Fruit fly (Drosophila melanogaster) whole organism, embryonic: ENCODE data around the gene CG31883.

Experiments used
- Atf3 ChIP-seq: fragments of 200-800 bp; sonication (Bioruptor generic); optimal IDR thresholded peaks from 3 replicates; lab custom pipeline; 2016; ENCODE audit warnings: missing biosample characterization, missing genetic modification characterization
- Awh ChIP-seq: fragments of 200-800 bp; sonication (Bioruptor generic); IDR thresholded peaks from 2 replicates; pipeline ENCODE4, ENCODE4 v1.3.6; 2022; ENCODE audit warnings: missing biosample characterization, missing genetic modification characterization
- B-H2 ChIP-seq: fragments of 200-800 bp; sonication (Bioruptor generic); optimal IDR thresholded peaks from 2 replicates; lab custom pipeline; 2018; ENCODE audit warnings: missing biosample characterization, mild to moderate bottlenecking, missing genetic modification characterization
- CG11723 ChIP-seq: fragments of 200-800 bp; sonication (Bioruptor generic); optimal IDR thresholded peaks from 2 replicates; lab custom pipeline; 2017; ENCODE audit warnings: missing biosample characterization, mild to moderate bottlenecking, missing genetic modification characterization
- CG12219 ChIP-seq: fragments of 200-800 bp; sonication (Bioruptor generic); optimal IDR thresholded peaks from 3 replicates; lab custom pipeline; 2018; ENCODE audit warnings: missing biosample characterization, mild to moderate bottlenecking, missing genetic modification characterization
- CG12236 ChIP-seq: fragments of 200-800 bp; sonication (Bioruptor generic); optimal IDR thresholded peaks from 2 replicates; lab custom pipeline; 2016; ENCODE audit warnings: missing biosample characterization, missing genetic modification characterization
- CG12769 ChIP-seq: fragments of 200-800 bp; sonication (Bioruptor generic); optimal IDR thresholded peaks from 2 replicates; lab custom pipeline; 2019; ENCODE audit warnings: missing biosample characterization, mild to moderate bottlenecking, missing genetic modification characterization, moderate library complexity
- CG13287 ChIP-seq: fragments of 200-800 bp; sonication (Bioruptor generic); IDR thresholded peaks from 2 replicates; pipeline ENCODE4 v1.3.6; 2022; ENCODE audit warnings: missing biosample characterization, missing genetic modification characterization; ENCODE audit not compliant: partially characterized antibody
- CG13894 ChIP-seq: fragments of 200-800 bp; sonication (Bioruptor generic); optimal IDR thresholded peaks from 3 replicates; lab custom pipeline; 2018; ENCODE audit warnings: missing biosample characterization, mild to moderate bottlenecking, missing genetic modification characterization, moderate library complexity
- CG15269 ChIP-seq: fragments of 200-800 bp; sonication (Bioruptor generic); optimal IDR thresholded peaks from 2 replicates; lab custom pipeline; 2018; ENCODE audit warnings: missing biosample characterization, mild to moderate bottlenecking, missing genetic modification characterization, moderate library complexity
- CG15479 ChIP-seq: fragments of 200-800 bp; sonication (Bioruptor generic); optimal IDR thresholded peaks from 3 replicates; lab custom pipeline; 2019; ENCODE audit warnings: missing biosample characterization, mild to moderate bottlenecking, missing genetic modification characterization, moderate library complexity
- CG17385 ChIP-seq: fragments of 200-800 bp; sonication (Bioruptor generic); optimal IDR thresholded peaks from 3 replicates; lab custom pipeline; 2018; ENCODE audit warnings: missing biosample characterization, mild to moderate bottlenecking, missing genetic modification characterization
- CG17912 ChIP-seq: fragments of 200-800 bp; sonication (Bioruptor generic); optimal IDR thresholded peaks from 2 replicates; lab custom pipeline; 2018; ENCODE audit warnings: missing biosample characterization, mild to moderate bottlenecking, missing genetic modification characterization
- CG2199 ChIP-seq: fragments of 200-800 bp; sonication (Bioruptor generic); IDR thresholded peaks from 3 replicates; pipeline ENCODE4 v1.3.6; 2022; ENCODE audit warnings: missing biosample characterization, missing genetic modification characterization
- CG33213 ChIP-seq: fragments of 200-800 bp; sonication (Bioruptor generic); optimal IDR thresholded peaks from 3 replicates; lab custom pipeline; 2016; ENCODE audit warnings: missing biosample characterization, missing genetic modification characterization
- CG34224 ChIP-seq: fragments of 200-800 bp; sonication (Bioruptor generic); IDR thresholded peaks from 3 replicates; pipeline ENCODE4 v1.3.6; 2022; ENCODE audit warnings: missing biosample characterization, missing genetic modification characterization; ENCODE audit not compliant: partially characterized antibody
- CG8281 ChIP-seq: fragments of 200-800 bp; sonication (Bioruptor generic); optimal IDR thresholded peaks from 2 replicates; lab custom pipeline; 2018; ENCODE audit warnings: missing biosample characterization, mild to moderate bottlenecking, missing genetic modification characterization, moderate library complexity
- CG8388 ChIP-seq: fragments of 200-800 bp; sonication (Bioruptor generic); optimal IDR thresholded peaks from 2 replicates; lab custom pipeline; 2019; ENCODE audit warnings: missing biosample characterization, mild to moderate bottlenecking, missing genetic modification characterization, moderate library complexity
- CG9817 ChIP-seq: fragments of 200-800 bp; sonication (Bioruptor generic); optimal IDR thresholded peaks from 2 replicates; lab custom pipeline; 2018; ENCODE audit warnings: missing biosample characterization, mild to moderate bottlenecking, missing genetic modification characterization, moderate library complexity
- CkIIα-i1 ChIP-seq: fragments of 200-800 bp; sonication (Bioruptor generic); IDR thresholded peaks from 2 replicates; pipeline ENCODE4 v1.3.6; 2022; ENCODE audit warnings: missing biosample characterization, missing genetic modification characterization
- Dip3 ChIP-seq: fragments of 200-800 bp; sonication (Bioruptor generic); optimal IDR thresholded peaks from 3 replicates; lab custom pipeline; 2016; ENCODE audit warnings: missing biosample characterization, missing genetic modification characterization
- Dll ChIP-seq: fragments of 200-800 bp; sonication (Bioruptor generic); IDR thresholded peaks from 4 replicates; pipeline ENCODE4 v1.3.6; 2022; ENCODE audit warnings: missing biosample characterization, missing genetic modification characterization; ENCODE audit not compliant: partially characterized antibody
- Drgx ChIP-seq: fragments of 200-800 bp; sonication (Bioruptor generic); IDR thresholded peaks from 2 replicates; pipeline ENCODE4 v1.3.6; 2022; ENCODE audit warnings: missing biosample characterization, missing genetic modification characterization
- ERR ChIP-seq: fragments of 200-800 bp; sonication (Bioruptor generic); optimal IDR thresholded peaks from 2 replicates; lab custom pipeline; 2016; ENCODE audit warnings: missing biosample characterization, missing genetic modification characterization
- Elba2 ChIP-seq: fragments of 200-800 bp; sonication (Bioruptor generic); optimal IDR thresholded peaks from 3 replicates; lab custom pipeline; 2016; ENCODE audit warnings: missing biosample characterization, missing genetic modification characterization
- Hr78 ChIP-seq, 2 experiments: fragments of 200-800 bp in 1 of 2; fragments of >200 bp in 1 of 2; sonication (Bioruptor generic) in 1 of 2; optimal IDR thresholded peaks; 2 replicates each; lab custom pipeline; 2017 to 2019; ENCODE audit warnings: missing biosample characterization in 2 of 2, missing genetic modification characterization in 2 of 2, mild to moderate bottlenecking in 1 of 2, moderate library complexity in 1 of 2
- NFAT ChIP-seq: fragments of 200-800 bp; sonication (Bioruptor generic); IDR thresholded peaks from 2 replicates; pipeline ENCODE4 v1.3.6; 2022; ENCODE audit warnings: missing biosample characterization, missing genetic modification characterization
- Pdp1 ChIP-seq, 2 experiments: fragments of 200-800 bp; sonication (Bioruptor generic); optimal IDR thresholded peaks; 3 replicates each; lab custom pipeline; 2016; ENCODE audit warnings: missing biosample characterization in 2 of 2, missing genetic modification characterization in 2 of 2, mild to moderate bottlenecking in 1 of 2, moderate library complexity in 1 of 2
- Spps ChIP-seq: fragments of 200-800 bp; sonication (Bioruptor generic); optimal IDR thresholded peaks from 2 replicates; lab custom pipeline; 2018; ENCODE audit warnings: missing biosample characterization, mild to moderate bottlenecking, missing genetic modification characterization
- Stat92E ChIP-seq, 3 experiments: fragments of >200 bp in 2 of 3; fragments of 200-800 bp in 1 of 3; sonication (Bioruptor generic) in 1 of 3; optimal IDR thresholded peaks; 2 replicates each; lab custom pipeline; 2017 to 2019; ENCODE audit warnings: missing biosample characterization in 3 of 3, missing genetic modification characterization in 3 of 3, mild to moderate bottlenecking in 1 of 3, moderate library complexity in 1 of 3
- Tbp ChIP-seq: fragments of >200 bp; optimal IDR thresholded peaks from 2 replicates; lab custom pipeline; 2018; ENCODE audit warnings: missing biosample characterization, missing genetic modification characterization
- Trl ChIP-seq, 3 experiments: fragments of >200 bp in 2 of 3; fragments of 200-800 bp in 1 of 3; sonication (Bioruptor generic) in 1 of 3; optimal IDR thresholded peaks; 2 replicates in 1 of 3; 3 replicates in 2 of 3; lab custom pipeline; 2016 to 2017; ENCODE audit warnings: missing biosample characterization in 1 of 3, missing genetic modification characterization in 1 of 3
- Vsx1 ChIP-seq: fragments of 200-800 bp; sonication (Bioruptor generic); optimal IDR thresholded peaks from 2 replicates; lab custom pipeline; 2017; ENCODE audit warnings: missing biosample characterization, mild to moderate bottlenecking, missing genetic modification characterization, missing genetic modification reagents
- caup ChIP-seq: fragments of 200-800 bp; sonication (Bioruptor generic); optimal IDR thresholded peaks from 3 replicates; lab custom pipeline; 2017; ENCODE audit warnings: missing biosample characterization, mild to moderate bottlenecking, missing genetic modification characterization, moderate library complexity; ENCODE audit not compliant: severe bottlenecking
- cg ChIP-seq: fragments of 200-800 bp; sonication (Bioruptor generic); optimal IDR thresholded peaks from 3 replicates; lab custom pipeline; 2019; ENCODE audit warnings: missing biosample characterization, mild to moderate bottlenecking, missing genetic modification characterization, moderate library complexity
- chm ChIP-seq: fragments of 200-800 bp; sonication (Bioruptor generic); IDR thresholded peaks from 2 replicates; pipeline ENCODE4 v1.3.6; 2022; ENCODE audit warnings: missing biosample characterization, missing genetic modification characterization
- ci ChIP-seq: fragments of 200-800 bp; sonication (Bioruptor generic); IDR thresholded peaks from 3 replicates; pipeline ENCODE4 v1.3.6; 2022; ENCODE audit warnings: missing biosample characterization, missing genetic modification characterization
- fd3F ChIP-seq: fragments of 200-800 bp; sonication (Bioruptor generic); optimal IDR thresholded peaks from 2 replicates; lab custom pipeline; 2018; ENCODE audit warnings: missing biosample characterization, mild to moderate bottlenecking, missing genetic modification characterization, moderate library complexity
- kni ChIP-seq: fragments of 200-800 bp; sonication (Bioruptor generic); optimal IDR thresholded peaks from 3 replicates; lab custom pipeline; 2017; ENCODE audit warnings: mild to moderate bottlenecking, missing biosample characterization, missing genetic modification reagents, missing genetic modification characterization
- luna ChIP-seq: fragments of 200-800 bp; sonication (Bioruptor generic); optimal IDR thresholded peaks from 2 replicates; lab custom pipeline; 2016; ENCODE audit warnings: missing biosample characterization, missing genetic modification characterization
- mirr ChIP-seq: fragments of 200-800 bp; sonication (Bioruptor generic); optimal IDR thresholded peaks from 3 replicates; lab custom pipeline; 2018; ENCODE audit warnings: missing biosample characterization, mild to moderate bottlenecking, missing genetic modification characterization
- oc ChIP-seq: fragments of 200-800 bp; sonication (Bioruptor generic); optimal IDR thresholded peaks from 2 replicates; lab custom pipeline; 2018; ENCODE audit warnings: missing biosample characterization, mild to moderate bottlenecking, missing genetic modification characterization, moderate library complexity
- rib ChIP-seq: fragments of 200-800 bp; sonication (Bioruptor generic); IDR thresholded peaks from 2 replicates; pipeline ENCODE4 v1.3.6; 2022; ENCODE audit warnings: missing biosample characterization, missing genetic modification characterization
- ro ChIP-seq: fragments of 200-800 bp; sonication (Bioruptor generic); IDR thresholded peaks from 2 replicates; pipeline ENCODE4 v1.3.6; 2022; ENCODE audit warnings: missing biosample characterization, missing genetic modification characterization
- row ChIP-seq: fragments of 200-800 bp; sonication (Bioruptor generic); IDR thresholded peaks from 3 replicates; pipeline ENCODE4 v1.3.6; 2022; ENCODE audit warnings: missing biosample characterization, missing genetic modification characterization
- sens ChIP-seq: fragments of 200-800 bp; sonication (Bioruptor generic); peaks from one replicate; lab custom pipeline; 2016; ENCODE audit warnings: missing biosample characterization, missing genetic modification characterization
- slbo ChIP-seq: fragments of 200-800 bp; sonication (Bioruptor generic); IDR thresholded peaks from 2 replicates; pipeline ENCODE4 v1.3.6; 2022; ENCODE audit warnings: missing biosample characterization, missing genetic modification characterization
- tap ChIP-seq: fragments of 200-800 bp; optimal IDR thresholded peaks from 3 replicates; lab custom pipeline; 2019; ENCODE audit warnings: missing biosample characterization, mild to moderate bottlenecking, missing genetic modification characterization, moderate library complexity
- vvl ChIP-seq: fragments of 200-800 bp; sonication (Bioruptor generic); IDR thresholded peaks from 2 replicates; pipeline ENCODE4 v1.3.6; 2022; ENCODE audit warnings: missing biosample characterization, missing genetic modification characterization
- wek ChIP-seq: fragments of 200-800 bp; sonication (Bioruptor generic); optimal IDR thresholded peaks from 3 replicates; lab custom pipeline; 2018; ENCODE audit warnings: missing biosample characterization, mild to moderate bottlenecking, missing genetic modification characterization, moderate library complexity
- yki ChIP-seq: fragments of >200 bp; optimal IDR thresholded peaks from 3 replicates; lab custom pipeline; 2018

The CG31883 gene

DNA sequence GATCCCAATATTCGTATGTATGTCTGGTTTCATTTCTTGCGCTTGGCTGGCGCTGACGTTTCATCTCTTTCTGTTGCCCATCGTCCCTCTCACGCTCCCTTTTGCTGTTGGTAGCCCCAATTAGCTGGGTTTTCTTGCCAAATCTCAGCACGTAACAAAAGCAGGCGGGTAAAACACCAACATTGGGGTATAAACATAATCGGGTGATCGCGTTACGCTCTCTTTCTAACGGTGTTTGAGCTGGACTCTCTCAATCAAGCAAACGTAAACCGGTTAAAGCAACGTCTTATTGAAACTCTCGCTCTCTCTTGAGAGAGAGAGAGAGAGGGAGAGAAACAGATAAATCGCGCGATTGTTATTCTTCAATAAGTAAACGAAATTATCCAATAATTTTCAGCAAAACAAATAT is 5.5 kb upstream of the CG31883 start (continued):
- TF ChIP-seq Stat92E (GFP tag; optimal IDR thresholded peaks at IDR 0.05; lab: Kevin White, UChicago) (no peak), oc (tag; lab: Kevin White, UChicago) (peak; percentile 55), CG17385 (peak; percentile 6), CkIIα-i1 (GFP tag; lab: Robert Waterston, UW) (no peak), CG33213 (GFP tag; lab: Kevin White, UChicago) (no peak), Drgx (GFP tag; lab: Robert Waterston, UW) (no peak), Atf3 (no peak), rib (GFP tag; lab: Robert Waterston, UW) (0 out of 2 replicates have a peak, but pooled peaks have one; percentile 55), Pdp1 (GFP tag; optimal IDR thresholded peaks at IDR 0.05; lab: Kevin White, UChicago) (peak in 1 of 2 experiments; percentile 28), vvl (GFP tag; lab: Robert Waterston, UW) (peak; percentile 36; the same call in 1 of the 2 replicates), yki (lab: Kevin White, UChicago) (peak; percentile 63), kni (GFP tag; lab: Kevin White, UChicago) (peak; percentile 93), ERR (GFP tag; lab: Kevin White, UChicago) (no peak), NFAT (GFP tag; lab: Robert Waterston, UW) (no peak), chm (GFP tag; lab: Robert Waterston, UW) (0 out of 2 replicates have a peak, but pooled peaks have one; percentile 25), Elba2 (GFP tag; lab: Kevin White, UChicago) (peak; percentile 53), Awh (GFP tag; lab: Robert Waterston, UW) (peak; percentile 72), CG34224 (peak; percentile 32; the same call in 2 of the 3 replicates), CG9817 (tag; lab: Kevin White, UChicago) (no peak), wek (peak; percentile 32), Trl (optimal IDR thresholded peaks at IDR 0.05; lab: Kevin White, UChicago) (peak; percentile 88 to 89), Trl (GFP tag; optimal IDR thresholded peaks at IDR 0.05; lab: Kevin White, UChicago) (no peak), caup (no peak), Vsx1 (GFP tag; lab: Kevin White, UChicago) (peak; percentile 90), CG15269 (tag; lab: Kevin White, UChicago) (peak; percentile 70), Dll (0 out of 4 replicates have a peak, but pooled peaks have one; percentile 20), CG13287 (GFP tag; lab: Robert Waterston, UW) (peak; percentile 24; the same call in 1 of the 2 replicates), CG15479 (GFP tag; lab: Kevin White, UChicago) (peak; percentile 16), cg (peak; percentile 21), sens (GFP tag; lab: Kevin White, UChicago) (peak; percentile 65), mirr (GFP tag; lab: Kevin White, UChicago) (peak; percentile 12), CG17912 (GFP tag; lab: Kevin White, UChicago) (no peak), B-H2 (peak; percentile 38), Hr78 (GFP tag; optimal IDR thresholded peaks at IDR 0.05; lab: Kevin White, UChicago) (no peak), CG12769 (tag; lab: Kevin White, UChicago) (peak; percentile 87), luna (GFP tag; lab: Kevin White, UChicago) (no peak), Spps (tag; lab: Kevin White, UChicago) (no peak)

DNA sequence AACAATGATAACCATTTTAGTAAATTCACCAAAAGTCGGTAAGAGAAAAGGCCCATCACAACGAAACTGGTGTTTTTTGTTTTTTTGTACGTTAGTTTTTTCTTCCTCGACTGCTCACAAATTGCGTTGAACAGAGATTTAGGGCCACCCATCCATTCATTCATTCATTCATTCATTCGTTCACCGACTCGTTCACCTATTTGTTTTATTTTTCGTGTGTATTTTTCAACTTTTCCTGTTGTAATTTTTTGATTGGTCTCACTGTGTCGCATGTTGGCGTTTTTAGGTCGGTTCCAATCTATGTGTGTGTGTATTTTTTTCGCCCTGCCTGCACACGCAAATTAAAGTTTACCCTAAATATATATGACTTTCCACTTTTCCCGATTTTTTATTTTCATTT is 3.4 kb upstream of the CG31883 start:
- peak; percentile 61 for TF ChIP-seq CG8388 (GFP tag; lab: Kevin White, UChicago)
- TF ChIP-seq CG12219 (GFP tag; lab: Kevin White, UChicago): no peak
- TF ChIP-seq CG12236: peak; percentile 4
- TF ChIP-seq Dip3 (GFP tag; lab: Kevin White, UChicago): no peak
- TF ChIP-seq CG13894 (tag; lab: Kevin White, UChicago): no peak
- no peak for TF ChIP-seq tap
- no peak for TF ChIP-seq Tbp (GFP tag; lab: Kevin White, UChicago)
- TF ChIP-seq CG11723: no peak
- TF ChIP-seq ci (GFP tag; lab: Robert Waterston, UW): 0 out of 3 replicates have a peak, but pooled peaks have one; percentile 44
- peak; percentile 96 for TF ChIP-seq CG8281 (tag; lab: Kevin White, UChicago)
- 0 out of 3 replicates have a peak, but pooled peaks have one; percentile 18 for TF ChIP-seq row (GFP tag; lab: Robert Waterston, UW)
- TF ChIP-seq ro (GFP tag; lab: Robert Waterston, UW): no peak
- TF ChIP-seq slbo (GFP tag; lab: Robert Waterston, UW): no peak
- peak; percentile 0 for TF ChIP-seq fd3F
- TF ChIP-seq CG2199: 0 out of 3 replicates have a peak, but pooled peaks have one; percentile 37
